Fruit fly (Drosophila melanogaster): ENCODE data around the gene CG7829.

- TF ChIP-seq CG13287 (GFP tag; IDR thresholded peaks at IDR 0.05; ENCODE audit: partially characterized antibody) = no peak
- TF ChIP-seq dmrt11E (tag; optimal IDR thresholded peaks at IDR 0.05) = no peak
- no peak for TF ChIP-seq fd3F (GFP tag; optimal IDR thresholded peaks at IDR 0.05)
- TF ChIP-seq CG12219 (GFP tag; optimal IDR thresholded peaks at IDR 0.05) = no peak
- TF ChIP-seq Side (GFP tag; optimal IDR thresholded peaks at IDR 0.05) = no peak
- TF ChIP-seq Hr39 (optimal IDR thresholded peaks at IDR 0.05) = no peak
Measured at dm6 chr3R:29829228-29829786, 11.7 kb upstream of the CG7829 start.

Measured in whole organism, embryonic.